Worm (Caenorhabditis elegans): ENCODE data around the gene T28F3.9.
A peak's percentile ranks its signal among the peaks of the same experiment; 100 is the strongest.
"Not testable (repeated sequence)": the region's sequence is repeated elsewhere in the genome, so short reads cannot be mapped to it uniquely, and the experiment has no call there.

Gene T28F3.9

ce11 chrIV:17284511-17285089, 23.7 kb upstream of the T28F3.9 start:
- peak; percentile 86 for TF ChIP-seq D2030.7 (GFP tag; IDR thresholded peaks at IDR 0.05)
- peak; percentile 66 for TF ChIP-seq madf-6 (GFP tag; IDR thresholded peaks at IDR 0.05)
- TF ChIP-seq dox-1 (GFP tag; IDR thresholded peaks at IDR 0.05), result peak; percentile 57
- peak; percentile 62 for TF ChIP-seq attf-3 (GFP tag; conservative IDR thresholded peaks at IDR 0.05)
- peak; percentile 82 for TF ChIP-seq hsf-1 (GFP tag; IDR thresholded peaks at IDR 0.05)
- TF ChIP-seq athp-1 (tag; optimal IDR thresholded peaks at IDR 0.05), result peak; percentile 3
- not testable (repeated sequence) for TF ChIP-seq snpc-4 (GFP tag; optimal IDR thresholded peaks at IDR 0.05)
- TF ChIP-seq snpc-4 (tag; optimal IDR thresholded peaks at IDR 0.05), result peak in 1 of 4 experiments; percentile 59
- peak; percentile 18; the same call in 1 of the 2 replicates for TF ChIP-seq hmg-1.2 (GFP tag; IDR thresholded peaks at IDR 0.05)

- TF ChIP-seq snpc-4 (GFP tag; optimal IDR thresholded peaks at IDR 0.05), result no peak
- TF ChIP-seq snpc-4 (tag; optimal IDR thresholded peaks at IDR 0.05), result peak in 1 of 4 experiments; percentile 31
- 0 out of 2 replicates have a peak, but pooled peaks have one; percentile 54 for TF ChIP-seq attf-6 (GFP tag; IDR thresholded peaks at IDR 0.05)
- TF ChIP-seq ceh-91 (GFP tag; IDR thresholded peaks at IDR 0.05), result no peak
- no peak for TF ChIP-seq cebp-1 (GFP tag; IDR thresholded peaks at IDR 0.05)
- peak; percentile 84 for TF ChIP-seq cebp-1 (tag; optimal IDR thresholded peaks at IDR 0.05)
- TF ChIP-seq madf-8 (GFP tag; conservative IDR thresholded peaks at IDR 0.05), result no peak
- peak; percentile 33 for TF ChIP-seq lin-40 (tag; optimal IDR thresholded peaks at IDR 0.05)
- peak; percentile 50; the same call in 1 of the 2 replicates for TF ChIP-seq hsf-1 (GFP tag; IDR thresholded peaks at IDR 0.05)
- peak; percentile 30 for TF ChIP-seq atf-7 (tag; optimal IDR thresholded peaks at IDR 0.05)
These were observed 23.0 kb upstream of the T28F3.9 start for ce11 chrIV:17285263-17285662.

ce11 chrIV:17287908-17288675, 20.2 kb upstream of the T28F3.9 start, which contains the start of gene zipt-7.1:
zipt-7.1 (minus strand) TSS chrIV:17288139.
- no peak for TF ChIP-seq ztf-3 (GFP tag; optimal IDR thresholded peaks at IDR 0.05)
- TF ChIP-seq nfyb-1 (GFP tag; IDR thresholded peaks at IDR 0.05), result 0 out of 2 replicates have a peak, but pooled peaks have one; percentile 28
- TF ChIP-seq madf-3 (GFP tag; IDR thresholded peaks at IDR 0.05), result 0 out of 2 replicates have a peak, but pooled peaks have one; percentile 62

- TF ChIP-seq sea-2 (GFP tag; IDR thresholded peaks at IDR 0.05) (no peak), B0035.1 (tag; optimal IDR thresholded peaks at IDR 0.05) (no peak), lin-26 (GFP tag; IDR thresholded peaks at IDR 0.05) (no peak), K12H6.12 (tag; optimal IDR thresholded peaks at IDR 0.05) (no peak), nfyb-1 (GFP tag; IDR thresholded peaks at IDR 0.05) (no peak), lag-1 (GFP tag; IDR thresholded peaks at IDR 0.05) (no peak), madf-6 (GFP tag; IDR thresholded peaks at IDR 0.05) (no peak), xnd-1 (tag; optimal IDR thresholded peaks at IDR 0.05) (no peak), D2030.7 (GFP tag; IDR thresholded peaks at IDR 0.05) (no peak), madf-3 (GFP tag; IDR thresholded peaks at IDR 0.05) (no peak)
These were observed 16.6 kb upstream of the T28F3.9 start, which contains the start of the genes T28F3.11 and slc-17.4 for ce11 chrIV:17291629-17292199. T28F3.11 (minus strand) TSS chrIV:17291679. slc-17.4 (minus strand) TSS chrIV:17291733.

- TF ChIP-seq C17E4.6 (GFP tag; IDR thresholded peaks at IDR 0.05) (no peak), ztf-6 (GFP tag; IDR thresholded peaks at IDR 0.05) (no peak), ceh-27 (GFP tag; optimal IDR thresholded peaks at IDR 0.05) (no peak), ekl-4 (GFP tag; IDR thresholded peaks at IDR 0.05) (no peak), nhr-80 (tag; optimal IDR thresholded peaks at IDR 0.05) (peak; percentile 45)
These were observed 16.0 kb upstream of the T28F3.9 start for ce11 chrIV:17292350-17292749.
